Worm (Caenorhabditis elegans): ENCODE measurements around the gene srx-134.
A peak's percentile ranks its signal among the peaks of the same experiment; 100 is the strongest.

The srx-134 gene

ce11 chrV:13869551-13869950, 13.3 kb upstream of the srx-134 start:
- no peak for TF ChIP-seq unc-120 (tag; optimal IDR thresholded peaks at IDR 0.05; ENCODE audit: poor library complexity, severe bottlenecking)

DNA sequence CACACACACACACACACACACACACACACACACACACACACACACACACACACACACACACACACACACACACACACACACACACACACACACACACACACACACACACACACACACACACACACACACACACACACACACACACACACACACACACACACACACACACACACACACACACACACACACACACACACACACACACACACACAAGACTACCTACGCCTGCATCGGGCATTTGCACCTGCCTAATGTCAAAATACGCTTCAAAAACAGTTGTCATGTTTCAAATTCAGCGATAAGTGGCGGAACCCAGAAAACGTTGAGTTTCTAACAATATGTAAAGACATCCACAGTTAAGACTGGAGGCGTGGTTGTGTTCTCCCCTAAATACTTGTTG, 12.6 kb upstream of the srx-134 start:
- TF ChIP-seq sem-2 (GFP tag; optimal IDR thresholded peaks at IDR 0.05) (peak; percentile 46), cnd-1 (tag; optimal IDR thresholded peaks at IDR 0.05) (peak; percentile 58), drap-1 (GFP tag; optimal IDR thresholded peaks at IDR 0.05) (peak; percentile 50), tbx-8 (GFP tag; optimal IDR thresholded peaks at IDR 0.05) (peak; percentile 11), ceh-83 (GFP tag; optimal IDR thresholded peaks at IDR 0.05) (peak; percentile 31), ceh-43 (GFP tag; optimal IDR thresholded peaks at IDR 0.05) (peak; percentile 5)

ce11 chrV:13866353-13866752, 10.1 kb upstream of the srx-134 start, which contains the start of gene nhr-175:
nhr-175 (plus strand) TSS chrV:13866691.
- TF ChIP-seq pha-4 (tag; optimal IDR thresholded peaks at IDR 0.05) (no peak), zip-8 (tag; optimal IDR thresholded peaks at IDR 0.05) (no peak), sptf-1 (tag; optimal IDR thresholded peaks at IDR 0.05) (no peak), elt-3 (tag; optimal IDR thresholded peaks at IDR 0.05) (no peak), flh-1 (GFP tag; optimal IDR thresholded peaks at IDR 0.05) (no peak), drap-1 (GFP tag; optimal IDR thresholded peaks at IDR 0.05) (no peak), sem-2 (GFP tag; optimal IDR thresholded peaks at IDR 0.05) (no peak), ceh-39 (tag; optimal IDR thresholded peaks at IDR 0.05) (no peak), ham-2 (GFP tag; optimal IDR thresholded peaks at IDR 0.05) (peak; percentile 28), elt-1 (tag; optimal IDR thresholded peaks at IDR 0.05; ENCODE audit: borderline replicate concordance, insufficient read depth) (peak; percentile 91), nhr-76 (tag; optimal IDR thresholded peaks at IDR 0.05) (no peak), snpc-4 (tag; optimal IDR thresholded peaks at IDR 0.05) (no peak), bed-3 (GFP tag; optimal IDR thresholded peaks at IDR 0.05) (no peak), cnd-1 (tag; optimal IDR thresholded peaks at IDR 0.05) (no peak), hlh-1 (tag; optimal IDR thresholded peaks at IDR 0.05) (no peak)

DNA sequence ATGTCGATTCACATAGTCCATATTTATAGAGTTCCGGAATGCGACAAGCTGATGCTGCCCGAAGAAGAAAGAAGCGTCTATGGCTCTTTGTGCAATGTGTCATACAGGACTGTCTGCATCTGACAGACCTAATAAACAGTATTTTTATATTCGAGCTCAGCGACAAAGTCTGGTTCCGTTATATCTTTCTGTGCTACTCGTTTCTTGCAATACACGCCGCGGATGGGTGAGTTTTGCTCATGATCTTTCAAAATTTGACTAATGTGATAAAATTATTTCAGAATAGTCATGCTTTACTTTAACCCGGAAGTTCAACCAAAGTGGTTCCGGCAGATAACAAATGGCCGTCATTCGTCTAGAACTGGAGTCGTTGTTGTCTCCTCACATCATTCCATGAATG, 7.4 kb upstream of the srx-134 start:
- TF ChIP-seq mls-2 (tag; optimal IDR thresholded peaks at IDR 0.05) (no peak), nhr-12 (tag; optimal IDR thresholded peaks at IDR 0.05) (no peak), M03D4.4 (tag; optimal IDR thresholded peaks at IDR 0.05) (no peak)

DNA sequence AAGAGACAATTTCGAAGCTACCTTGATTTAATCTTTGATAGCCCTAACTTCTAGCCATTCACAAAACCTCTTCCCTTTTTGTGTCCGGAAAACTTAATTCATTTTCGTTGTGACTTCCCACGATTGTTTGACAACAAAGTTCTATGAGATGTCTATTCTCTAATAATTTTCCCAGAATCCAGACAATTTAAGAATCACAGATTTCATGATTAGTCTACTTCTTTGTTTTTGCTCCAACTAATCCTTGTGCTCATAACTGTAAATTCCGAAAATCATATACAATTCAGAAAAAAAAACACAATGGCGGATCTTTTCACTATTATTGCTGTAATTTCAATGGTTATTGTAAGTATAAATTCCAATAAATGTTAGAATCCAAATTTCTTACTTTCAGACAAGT, 6.2 kb upstream of the srx-134 start, which contains the start of gene srx-137:
Gene srx-137, plus strand, starts transcription at position 301 of the 400 bp plus-strand sequence.
- TF ChIP-seq flh-1 (GFP tag; optimal IDR thresholded peaks at IDR 0.05) (no peak), mls-2 (tag; optimal IDR thresholded peaks at IDR 0.05) (no peak), tbx-8 (GFP tag; optimal IDR thresholded peaks at IDR 0.05) (no peak), ztf-11 (tag; optimal IDR thresholded peaks at IDR 0.05) (no peak)

ce11 chrV:13858906-13859305, 2.6 kb upstream of the srx-134 start, which contains the start of gene srx-135:
srx-135 (plus strand) TSS chrV:13859206.
- TF ChIP-seq mab-5 (tag; optimal IDR thresholded peaks at IDR 0.05), result no peak
- no peak for TF ChIP-seq cnd-1 (tag; optimal IDR thresholded peaks at IDR 0.05)
- no peak for TF ChIP-seq nhr-237 (tag; optimal IDR thresholded peaks at IDR 0.05)

DNA sequence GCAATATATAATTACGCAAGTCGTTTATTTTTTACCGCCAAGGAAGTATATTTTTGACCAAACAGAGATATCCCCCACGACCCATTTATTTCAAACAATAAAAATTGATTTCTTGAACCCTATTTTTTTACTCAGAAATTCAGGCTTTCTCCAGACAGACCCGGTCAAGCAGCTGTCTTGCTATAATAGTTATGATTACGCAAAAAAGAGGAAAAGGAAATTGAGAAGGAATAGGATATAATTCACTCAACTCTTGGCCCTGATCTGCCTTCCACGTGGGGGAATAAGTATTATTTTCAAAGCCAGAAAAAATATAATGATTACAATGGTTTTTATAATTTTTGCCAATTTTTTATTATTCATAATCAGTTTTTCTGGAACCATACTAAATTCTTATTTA, 856 bp upstream of the srx-134 start, which contains the start of gene srx-136:
Gene srx-136, plus strand, starts transcription at position 301 of the 400 bp plus-strand sequence.
- no peak for TF ChIP-seq hlh-1 (tag; optimal IDR thresholded peaks at IDR 0.05)
- no peak for TF ChIP-seq ztf-11 (tag; optimal IDR thresholded peaks at IDR 0.05)
- no peak for TF ChIP-seq nhr-2 (tag; optimal IDR thresholded peaks at IDR 0.05)
- TF ChIP-seq tbx-8 (GFP tag; optimal IDR thresholded peaks at IDR 0.05), result no peak
- no peak for TF ChIP-seq zip-8 (tag; optimal IDR thresholded peaks at IDR 0.05)
- no peak for TF ChIP-seq blmp-1 (tag; optimal IDR thresholded peaks at IDR 0.05)
- TF ChIP-seq lsy-2 (tag; optimal IDR thresholded peaks at IDR 0.05), result no peak
- no peak for TF ChIP-seq mls-2 (tag; optimal IDR thresholded peaks at IDR 0.05)
- no peak for TF ChIP-seq ceh-43 (GFP tag; optimal IDR thresholded peaks at IDR 0.05)
- TF ChIP-seq cnd-1 (tag; optimal IDR thresholded peaks at IDR 0.05), result no peak
- TF ChIP-seq lin-13 (tag; optimal IDR thresholded peaks at IDR 0.05), result no peak
- no peak for TF ChIP-seq bed-3 (GFP tag; optimal IDR thresholded peaks at IDR 0.05)
- no peak for TF ChIP-seq M03D4.4 (tag; optimal IDR thresholded peaks at IDR 0.05)
- TF ChIP-seq sptf-1 (tag; optimal IDR thresholded peaks at IDR 0.05), result no peak
- no peak for TF ChIP-seq mab-5 (tag; optimal IDR thresholded peaks at IDR 0.05)
- no peak for TF ChIP-seq elt-3 (tag; optimal IDR thresholded peaks at IDR 0.05)
- no peak for TF ChIP-seq ceh-83 (GFP tag; optimal IDR thresholded peaks at IDR 0.05)
- TF ChIP-seq unc-62 (GFP tag; optimal IDR thresholded peaks at IDR 0.05), result no peak
- no peak for TF ChIP-seq nhr-28 (tag; optimal IDR thresholded peaks at IDR 0.05)

All from whole organism, mixed stage, embryonic.